Fruit fly (Drosophila melanogaster) whole organism, embryonic: ENCODE measurements around the gene RanGAP.

Experiments
- Aef1 ChIP-seq: fragments of 200-800 bp; sonication (Bioruptor generic); IDR thresholded peaks from 3 replicates; pipeline ENCODE4 v1.3.6; 2022; ENCODE audit warnings: missing biosample characterization, missing genetic modification characterization
- C15 ChIP-seq: fragments of 200-800 bp; sonication (Bioruptor generic); IDR thresholded peaks from 3 replicates; pipeline ENCODE4 v1.3.6; 2022; ENCODE audit warnings: missing biosample characterization, missing genetic modification characterization
- CG10267 ChIP-seq: fragments of 200-800 bp; sonication (Bioruptor generic); optimal IDR thresholded peaks from 2 replicates; lab custom pipeline; 2018; ENCODE audit warnings: missing biosample characterization, mild to moderate bottlenecking, missing genetic modification characterization, moderate library complexity
- CG10321 ChIP-seq: fragments of 200-800 bp; sonication (Bioruptor generic); IDR thresholded peaks from 2 replicates; pipeline ENCODE4 v1.3.6; 2022; ENCODE audit warnings: missing biosample characterization, missing genetic modification characterization
- CG11560 ChIP-seq: fragments of 200-800 bp; sonication (Bioruptor generic); IDR thresholded peaks from 3 replicates; pipeline ENCODE4 v1.3.6; 2022; ENCODE audit warnings: missing biosample characterization, missing genetic modification characterization
- CG12744 ChIP-seq: fragments of 200-800 bp; sonication (Bioruptor generic); optimal IDR thresholded peaks from 2 replicates; lab custom pipeline; 2016; ENCODE audit warnings: missing biosample characterization, missing genetic modification characterization
- CG14667 ChIP-seq: fragments of 200-800 bp; sonication (Bioruptor generic); IDR thresholded peaks from 2 replicates; pipeline ENCODE4 v1.3.6; 2022; ENCODE audit warnings: missing biosample characterization, missing genetic modification characterization
- CG15514 ChIP-seq: fragments of 200-800 bp; sonication (Bioruptor generic); optimal IDR thresholded peaks from 3 replicates; lab custom pipeline; 2017; ENCODE audit warnings: missing biosample characterization, missing genetic modification characterization, mild to moderate bottlenecking, moderate library complexity, missing genetic modification reagents
- CG17186 ChIP-seq: fragments of 200-800 bp; sonication (Bioruptor generic); optimal IDR thresholded peaks from 3 replicates; lab custom pipeline; 2017; ENCODE audit warnings: missing biosample characterization, missing genetic modification reagents, missing genetic modification characterization
- CG17385 ChIP-seq: fragments of 200-800 bp; sonication (Bioruptor generic); optimal IDR thresholded peaks from 3 replicates; lab custom pipeline; 2018; ENCODE audit warnings: missing biosample characterization, mild to moderate bottlenecking, missing genetic modification characterization
- CG31365 ChIP-seq: fragments of 200-800 bp; sonication (Bioruptor generic); optimal IDR thresholded peaks from 2 replicates; lab custom pipeline; 2018; ENCODE audit warnings: missing biosample characterization, mild to moderate bottlenecking, missing genetic modification characterization
- CG3281 ChIP-seq: fragments of 200-800 bp; sonication (Bioruptor generic); optimal IDR thresholded peaks from 3 replicates; lab custom pipeline; 2017; ENCODE audit warnings: missing biosample characterization, mild to moderate bottlenecking, missing genetic modification characterization
- CG33213 ChIP-seq: fragments of 200-800 bp; sonication (Bioruptor generic); optimal IDR thresholded peaks from 3 replicates; lab custom pipeline; 2016; ENCODE audit warnings: missing biosample characterization, missing genetic modification characterization
- CG4328 ChIP-seq: fragments of 200-800 bp; sonication (Bioruptor generic); optimal IDR thresholded peaks from 3 replicates; lab custom pipeline; 2017; ENCODE audit warnings: missing biosample characterization, missing genetic modification reagents, missing genetic modification characterization
- CG5180 ChIP-seq: fragments of 200-800 bp; sonication (Bioruptor generic); optimal IDR thresholded peaks from 3 replicates; lab custom pipeline; 2017; ENCODE audit warnings: missing biosample characterization, missing genetic modification characterization, mild to moderate bottlenecking, moderate library complexity, missing genetic modification reagents
- CG6813 ChIP-seq: fragments of 200-800 bp; sonication (Bioruptor generic); optimal IDR thresholded peaks from 2 replicates; lab custom pipeline; 2017; ENCODE audit warnings: missing biosample characterization, missing genetic modification characterization, mild to moderate bottlenecking, moderate library complexity, missing genetic modification reagents
- CG7357 ChIP-seq: fragments of 200-800 bp; sonication (Bioruptor generic); IDR thresholded peaks from 3 replicates; pipeline ENCODE4 v1.3.6; 2022; ENCODE audit warnings: missing biosample characterization, missing genetic modification characterization
- CG7556 ChIP-seq: fragments of 200-800 bp; sonication (Bioruptor generic); optimal IDR thresholded peaks from 2 replicates; lab custom pipeline; 2017; ENCODE audit warnings: missing biosample characterization, mild to moderate bottlenecking, missing genetic modification characterization
- CG7839 ChIP-seq: fragments of 200-800 bp; sonication (Bioruptor generic); optimal IDR thresholded peaks from 3 replicates; lab custom pipeline; 2018; ENCODE audit warnings: missing biosample characterization, mild to moderate bottlenecking, missing genetic modification characterization, moderate library complexity
- Chrac-16 ChIP-seq: fragments of 200-800 bp; sonication (Bioruptor generic); optimal IDR thresholded peaks from 3 replicates; lab custom pipeline; 2016; ENCODE audit warnings: missing biosample characterization, missing genetic modification characterization
- ERR ChIP-seq: fragments of 200-800 bp; sonication (Bioruptor generic); optimal IDR thresholded peaks from 2 replicates; lab custom pipeline; 2016; ENCODE audit warnings: missing biosample characterization, missing genetic modification characterization
- Elba2 ChIP-seq: fragments of 200-800 bp; sonication (Bioruptor generic); optimal IDR thresholded peaks from 3 replicates; lab custom pipeline; 2016; ENCODE audit warnings: missing biosample characterization, missing genetic modification characterization
- H15 ChIP-seq: fragments of 200-800 bp; sonication (Bioruptor generic); IDR thresholded peaks from 3 replicates; pipeline ENCODE4 v1.3.6; 2022; ENCODE audit warnings: missing biosample characterization, missing genetic modification characterization
- HHEX ChIP-seq: fragments of 200-800 bp; sonication (Bioruptor generic); optimal IDR thresholded peaks from 3 replicates; lab custom pipeline; 2017; ENCODE audit warnings: missing biosample characterization, mild to moderate bottlenecking, missing genetic modification characterization, missing genetic modification reagents
- HLHmδ ChIP-seq: fragments of 200-800 bp; sonication (Bioruptor generic); optimal IDR thresholded peaks from 2 replicates; lab custom pipeline; 2018; ENCODE audit warnings: missing biosample characterization, mild to moderate bottlenecking, missing genetic modification characterization, moderate library complexity
- Neu2 ChIP-seq: fragments of 200-800 bp; sonication (Bioruptor generic); optimal IDR thresholded peaks from 3 replicates; lab custom pipeline; 2016; ENCODE audit warnings: missing biosample characterization, missing genetic modification characterization, borderline replicate concordance
- Ptx1 ChIP-seq: fragments of 200-800 bp; sonication (Bioruptor generic); IDR thresholded peaks from 2 replicates; pipeline ENCODE4 v1.3.6; 2022; ENCODE audit warnings: missing biosample characterization, missing genetic modification characterization
- Sox102F ChIP-seq: fragments of 200-800 bp; sonication (Bioruptor generic); optimal IDR thresholded peaks from 2 replicates; lab custom pipeline; 2018; ENCODE audit warnings: missing biosample characterization, mild to moderate bottlenecking, missing genetic modification characterization, moderate library complexity
- Trl ChIP-seq, 3 experiments: fragments of >200 bp in 2 of 3; fragments of 200-800 bp in 1 of 3; sonication (Bioruptor generic) in 1 of 3; optimal IDR thresholded peaks; 2 replicates in 1 of 3; 3 replicates in 2 of 3; lab custom pipeline; 2016 to 2017; ENCODE audit warnings: missing biosample characterization in 1 of 3, missing genetic modification characterization in 1 of 3
- Vsx1 ChIP-seq: fragments of 200-800 bp; sonication (Bioruptor generic); optimal IDR thresholded peaks from 2 replicates; lab custom pipeline; 2017; ENCODE audit warnings: missing biosample characterization, mild to moderate bottlenecking, missing genetic modification characterization, missing genetic modification reagents
- YL-1 ChIP-seq: fragments of 200-800 bp; sonication (Bioruptor generic); optimal IDR thresholded peaks from 3 replicates; lab custom pipeline; 2017; ENCODE audit warnings: missing biosample characterization, mild to moderate bottlenecking, missing genetic modification characterization
- btn ChIP-seq: fragments of 200-800 bp; sonication (Bioruptor generic); optimal IDR thresholded peaks from 2 replicates; lab custom pipeline; 2016; ENCODE audit warnings: missing biosample characterization, missing genetic modification characterization
- dan ChIP-seq: fragments of 200-800 bp; sonication (Bioruptor generic); IDR thresholded peaks from 2 replicates; pipeline ENCODE4 v1.3.6; 2022; ENCODE audit warnings: missing biosample characterization, missing genetic modification characterization
- ems ChIP-seq: fragments of 200-800 bp; sonication (Bioruptor generic); optimal IDR thresholded peaks from 3 replicates; lab custom pipeline; 2016; ENCODE audit warnings: missing biosample characterization, missing genetic modification characterization
- fd96Cb ChIP-seq: fragments of 200-800 bp; sonication (Bioruptor generic); optimal IDR thresholded peaks from 2 replicates; lab custom pipeline; 2018; ENCODE audit warnings: missing biosample characterization, mild to moderate bottlenecking, missing genetic modification characterization, moderate library complexity
- gcm2 ChIP-seq: fragments of 200-800 bp; sonication (Bioruptor generic); optimal IDR thresholded peaks from 2 replicates; lab custom pipeline; 2016; ENCODE audit warnings: missing biosample characterization, missing genetic modification characterization
- gro ChIP-seq: fragments of 200-800 bp; sonication (Bioruptor generic); optimal IDR thresholded peaks from 2 replicates; lab custom pipeline; 2016; ENCODE audit warnings: missing biosample characterization, missing genetic modification characterization
- nau ChIP-seq: fragments of 200-800 bp; sonication (Bioruptor generic); optimal IDR thresholded peaks from 3 replicates; lab custom pipeline; 2017; ENCODE audit warnings: missing biosample characterization, mild to moderate bottlenecking, missing genetic modification characterization, missing genetic modification reagents
- nerfin-2 ChIP-seq: fragments of 200-800 bp; sonication (Bioruptor generic); IDR thresholded peaks from 2 replicates; pipeline ENCODE4 v1.3.6; 2022; ENCODE audit warnings: missing biosample characterization, missing genetic modification characterization; ENCODE audit not compliant: partially characterized antibody
- onecut ChIP-seq: fragments of 200-800 bp; sonication (Bioruptor generic); IDR thresholded peaks from 2 replicates; pipeline ENCODE4 v1.3.6; 2022; ENCODE audit warnings: missing biosample characterization, missing genetic modification characterization
- pzg ChIP-seq: fragments of 200-800 bp; sonication (Bioruptor generic); optimal IDR thresholded peaks from 3 replicates; lab custom pipeline; 2018; ENCODE audit warnings: missing biosample characterization, mild to moderate bottlenecking, missing genetic modification characterization, moderate library complexity
- repo ChIP-seq: fragments of 200-800 bp; sonication (Bioruptor generic); optimal IDR thresholded peaks from 2 replicates; lab custom pipeline; 2016; ENCODE audit warnings: missing biosample characterization, missing genetic modification characterization
- sob ChIP-seq: fragments of 200-800 bp; sonication (Bioruptor generic); IDR thresholded peaks from 2 replicates; pipeline ENCODE4 v1.3.6; 2022; ENCODE audit warnings: missing biosample characterization, missing genetic modification characterization
- sug ChIP-seq: fragments of 200-800 bp; optimal IDR thresholded peaks from 2 replicates; lab custom pipeline; 2019; ENCODE audit warnings: missing biosample characterization, mild to moderate bottlenecking, missing genetic modification characterization, moderate library complexity
- tgo ChIP-seq: fragments of 200-800 bp; sonication (Bioruptor generic); IDR thresholded peaks from 3 replicates; pipeline ENCODE4 v1.3.6; 2022; ENCODE audit warnings: missing biosample characterization, missing genetic modification characterization
- vvl ChIP-seq: fragments of 200-800 bp; sonication (Bioruptor generic); IDR thresholded peaks from 2 replicates; pipeline ENCODE4 v1.3.6; 2022; ENCODE audit warnings: missing biosample characterization, missing genetic modification characterization
- yki ChIP-seq: fragments of >200 bp; optimal IDR thresholded peaks from 3 replicates; lab custom pipeline; 2018
- zfh2 ChIP-seq: fragments of 200-800 bp; sonication (Bioruptor generic); optimal IDR thresholded peaks from 2 replicates; lab custom pipeline; 2016; ENCODE audit warnings: missing biosample characterization, missing genetic modification characterization

The RanGAP gene

dm6 chr2L:19416602-19417497 lies 24.9 kb upstream of the RanGAP start, which contains the start of gene Lectin-galC1 (continued):
- TF ChIP-seq CG31365 = peak; percentile 52
- peak; percentile 78 for TF ChIP-seq CG4328 (GFP tag; lab: Kevin White, UChicago)
- peak; percentile 70 for TF ChIP-seq YL-1 (GFP tag; lab: Kevin White, UChicago)
- peak; percentile 84 for TF ChIP-seq fd96Cb (tag; lab: Kevin White, UChicago)
- peak; percentile 63 for TF ChIP-seq CG15514 (GFP tag; lab: Kevin White, UChicago)
- peak; percentile 81 for TF ChIP-seq repo (GFP tag; lab: Kevin White, UChicago)
- TF ChIP-seq Neu2 (GFP tag; lab: Kevin White, UChicago) = peak; percentile 70
- TF ChIP-seq CG6813 (GFP tag; lab: Kevin White, UChicago) = peak; percentile 85
- peak; percentile 80 for TF ChIP-seq CG7556 (GFP tag; lab: Kevin White, UChicago)
- peak; percentile 53 for TF ChIP-seq Vsx1 (GFP tag; lab: Kevin White, UChicago)
- TF ChIP-seq CG17385 (GFP tag; lab: Kevin White, UChicago) = peak; percentile 81
- TF ChIP-seq nerfin-2 (GFP tag; lab: Robert Waterston, UW) = no peak
- peak; percentile 76 for TF ChIP-seq CG17186 (GFP tag; lab: Kevin White, UChicago)
- TF ChIP-seq Trl (optimal IDR thresholded peaks at IDR 0.05; lab: Kevin White, UChicago) = no peak
- peak; percentile 90 for TF ChIP-seq Trl (GFP tag; optimal IDR thresholded peaks at IDR 0.05; lab: Kevin White, UChicago)
- peak; percentile 65; the same call in 1 of the 2 replicates for TF ChIP-seq dan (GFP tag; lab: Robert Waterston, UW)
- peak; percentile 59 for TF ChIP-seq onecut
- TF ChIP-seq CG5180 = peak; percentile 76
- TF ChIP-seq CG10321 = peak; percentile 65
- TF ChIP-seq btn = peak; percentile 78
- peak; percentile 84 for TF ChIP-seq HHEX (GFP tag; lab: Kevin White, UChicago)
- TF ChIP-seq Ptx1 (GFP tag; lab: Robert Waterston, UW) = peak; percentile 85
- peak; percentile 89 for TF ChIP-seq CG7839 (tag; lab: Kevin White, UChicago)
- peak; percentile 79 for TF ChIP-seq CG12744
- TF ChIP-seq yki = no peak
- peak; percentile 78 for TF ChIP-seq CG33213 (GFP tag; lab: Kevin White, UChicago)
- peak; percentile 60 for TF ChIP-seq sug
- peak; percentile 87 for TF ChIP-seq tgo (GFP tag; lab: Robert Waterston, UW)
- TF ChIP-seq pzg = no peak
- TF ChIP-seq gcm2 (GFP tag; lab: Kevin White, UChicago) = peak; percentile 84
- peak; percentile 61 for TF ChIP-seq ERR
- TF ChIP-seq CG14667 (GFP tag; lab: Robert Waterston, UW) = peak; percentile 76; the same call in 1 of the 2 replicates
- peak; percentile 65; the same call in 2 of the 3 replicates for TF ChIP-seq CG11560
- TF ChIP-seq CG7357 = peak; percentile 59; the same call in 2 of the 3 replicates
- peak; percentile 12 for TF ChIP-seq zfh2 (GFP tag; lab: Kevin White, UChicago)
- peak; percentile 36; the same call in 1 of the 3 replicates for TF ChIP-seq C15
- TF ChIP-seq HLHmδ (GFP tag; lab: Kevin White, UChicago) = no peak
- TF ChIP-seq nau (GFP tag; lab: Kevin White, UChicago) = peak; percentile 74
- TF ChIP-seq CG10267 (tag; lab: Kevin White, UChicago) = peak; percentile 80
- peak; percentile 71 for TF ChIP-seq CG3281
- peak; percentile 15 for TF ChIP-seq Elba2 (GFP tag; lab: Kevin White, UChicago)
- peak; percentile 76 for TF ChIP-seq H15
- peak; percentile 89 for TF ChIP-seq ems (GFP tag; lab: Kevin White, UChicago)
- TF ChIP-seq sob (GFP tag; lab: Robert Waterston, UW) = peak; percentile 79
- peak; percentile 76 for TF ChIP-seq Aef1 (GFP tag; lab: Robert Waterston, UW)
- peak; percentile 41 for TF ChIP-seq gro
- peak; percentile 93 for TF ChIP-seq Sox102F
- peak; percentile 92 for TF ChIP-seq vvl (GFP tag; lab: Robert Waterston, UW)
- TF ChIP-seq Chrac-16 (GFP tag; lab: Kevin White, UChicago) = peak; percentile 88
